Fruit fly (Drosophila melanogaster) whole organism, pupa: Measurements from ENCODE around the gene CG13794.

ENCODE experiments used
- CG15710 ChIP-seq: fragments of 200-800 bp; sonication (Bioruptor generic); optimal IDR thresholded peaks from 2 replicates; lab custom pipeline; 2018; ENCODE audit warnings: missing biosample characterization, mild to moderate bottlenecking, missing genetic modification characterization, moderate library complexity
- CG8159 ChIP-seq: fragments of 200-800 bp; sonication (Bioruptor generic); optimal IDR thresholded peaks from 3 replicates; lab custom pipeline; 2018; ENCODE audit warnings: missing biosample characterization, mild to moderate bottlenecking, missing genetic modification characterization, moderate library complexity
- D1 ChIP-seq: fragments of 200-800 bp; sonication (Bioruptor generic); optimal IDR thresholded peaks from 2 replicates; lab custom pipeline; 2018; ENCODE audit warnings: missing biosample characterization, mild to moderate bottlenecking, missing genetic modification characterization, moderate library complexity
- Ets98B ChIP-seq: fragments of 200-800 bp; sonication (Bioruptor generic); IDR thresholded peaks from 2 replicates; pipeline ENCODE4 v1.3.6; 2022; ENCODE audit warnings: missing biosample characterization, missing genetic modification characterization
- Pif1A ChIP-seq: fragments of 200-800 bp; sonication (Bioruptor generic); optimal IDR thresholded peaks from 3 replicates; lab custom pipeline; 2016; ENCODE audit warnings: missing biosample characterization, missing genetic modification characterization
- gl ChIP-seq: fragments of 200-800 bp; sonication (Bioruptor generic); optimal IDR thresholded peaks from 2 replicates; lab custom pipeline; 2018; ENCODE audit warnings: missing biosample characterization, mild to moderate bottlenecking, missing genetic modification characterization
- rn ChIP-seq: fragments of 200-800 bp; sonication (Bioruptor generic); IDR thresholded peaks from 2 replicates; pipeline ENCODE4 v1.3.6; 2022; ENCODE audit warnings: missing biosample characterization, missing genetic modification characterization

DNA sequence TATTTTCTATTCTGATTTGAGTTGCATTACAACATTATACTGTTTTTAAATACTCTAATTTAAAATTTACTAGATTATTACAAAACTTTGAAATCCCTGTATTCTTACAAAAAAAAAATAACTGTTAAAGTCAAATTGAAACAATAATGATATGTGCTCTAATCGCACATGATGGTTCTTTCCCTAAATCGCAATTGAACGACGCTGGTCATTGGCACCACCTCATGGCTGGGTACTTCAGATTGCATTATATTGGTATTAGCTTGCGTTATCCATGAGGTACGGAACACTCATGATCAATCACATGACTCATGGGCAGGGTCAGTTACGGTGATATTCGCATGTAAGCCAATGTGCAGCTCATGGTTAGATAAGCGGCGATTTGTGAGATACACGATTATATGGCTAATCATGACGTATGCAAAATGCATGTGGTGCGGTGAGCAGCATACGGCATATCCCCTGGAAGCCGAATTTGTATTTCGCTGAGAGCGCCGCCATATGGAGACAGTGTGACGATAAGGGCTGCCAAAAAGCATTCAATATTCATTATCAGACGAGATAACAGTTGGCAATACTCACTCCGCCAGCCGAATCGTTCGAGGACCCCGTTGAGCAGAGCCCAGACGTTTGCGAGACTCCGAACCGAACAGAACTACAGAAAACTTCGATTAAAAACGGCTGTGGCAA lies 44.4 kb downstream of the CG13794 start:
- TF ChIP-seq gl (tag; lab: Kevin White, UChicago) (no peak), D1 (tag; lab: Kevin White, UChicago) (no peak), CG15710 (tag; lab: Kevin White, UChicago) (no peak), Pif1A (GFP tag; lab: Kevin White, UChicago) (no peak), CG8159 (tag; lab: Kevin White, UChicago) (no peak), Ets98B (GFP tag; lab: Robert Waterston, UW) (no peak), rn (GFP tag; lab: Robert Waterston, UW) (no peak)
